Worm (Caenorhabditis elegans): Measurements from ENCODE around the gene R08C7.11.

ce11 chrIV:4411311-4411947, 43.3 kb downstream of the R08C7.11 start:
- TF ChIP-seq ceh-9 (tag; optimal IDR thresholded peaks at IDR 0.05) (no peak), snpc-4 (tag; optimal IDR thresholded peaks at IDR 0.05) (no peak), skn-1 (tag; optimal IDR thresholded peaks at IDR 0.05) (no peak), nhr-12 (tag; optimal IDR thresholded peaks at IDR 0.05) (no peak), nhr-11 (tag; optimal IDR thresholded peaks at IDR 0.05) (no peak), fos-1 (tag; optimal IDR thresholded peaks at IDR 0.05) (no peak), pqm-1 (tag; optimal IDR thresholded peaks at IDR 0.05) (no peak), mml-1 (tag; optimal IDR thresholded peaks at IDR 0.05) (no peak), ama-1 (optimal IDR thresholded peaks at IDR 0.05) (no peak), ztf-11 (tag; optimal IDR thresholded peaks at IDR 0.05) (no peak), zag-1 (tag; optimal IDR thresholded peaks at IDR 0.05) (no peak)
